Fruit fly (Drosophila melanogaster) whole organism, embryonic: ENCODE results near the gene prd1.

Experiments used
- Abd-B ChIP-seq: fragments of 200-800 bp; sonication (Bioruptor generic); optimal IDR thresholded peaks from 2 replicates; lab custom pipeline; 2018; ENCODE audit warnings: missing biosample characterization, mild to moderate bottlenecking, missing genetic modification characterization, moderate library complexity
- Ada2b ChIP-seq: fragments of 200-800 bp; sonication (Bioruptor generic); IDR thresholded peaks from 2 replicates; pipeline ENCODE4 v1.3.6; 2022; ENCODE audit warnings: missing biosample characterization, missing genetic modification characterization
- BtbVII ChIP-seq: fragments of 200-800 bp; sonication (Bioruptor generic); optimal IDR thresholded peaks from 3 replicates; lab custom pipeline; 2017; ENCODE audit warnings: missing biosample characterization, mild to moderate bottlenecking, missing genetic modification characterization
- CG11093 ChIP-seq: fragments of 200-800 bp; sonication (Bioruptor generic); IDR thresholded peaks from 3 replicates; pipeline ENCODE4 v1.3.6; 2022; ENCODE audit warnings: missing biosample characterization, missing genetic modification characterization
- CG12104 ChIP-seq: fragments of 200-800 bp; sonication (Bioruptor generic); optimal IDR thresholded peaks from 3 replicates; lab custom pipeline; 2016; ENCODE audit warnings: missing biosample characterization, missing genetic modification characterization
- CG12299 ChIP-seq: fragments of 200-800 bp; sonication (Bioruptor generic); optimal IDR thresholded peaks from 2 replicates; lab custom pipeline; 2018; ENCODE audit warnings: missing biosample characterization, mild to moderate bottlenecking, missing genetic modification characterization
- CG12391 ChIP-seq: fragments of 200-800 bp; sonication (Bioruptor generic); optimal IDR thresholded peaks from 3 replicates; lab custom pipeline; 2018; ENCODE audit warnings: missing biosample characterization, mild to moderate bottlenecking, missing genetic modification characterization, moderate library complexity
- CG13424 ChIP-seq: fragments of 200-800 bp; sonication (Bioruptor generic); optimal IDR thresholded peaks from 2 replicates; lab custom pipeline; 2019; ENCODE audit warnings: missing biosample characterization, mild to moderate bottlenecking, missing genetic modification characterization, moderate library complexity
- CG14050 ChIP-seq: fragments of 200-800 bp; sonication (Bioruptor generic); IDR thresholded peaks from 3 replicates; pipeline ENCODE4 v1.3.6; 2022; ENCODE audit warnings: missing biosample characterization, missing genetic modification characterization
- CG15601 ChIP-seq: fragments of 200-800 bp; sonication (Bioruptor generic); optimal IDR thresholded peaks from 3 replicates; lab custom pipeline; 2019; ENCODE audit warnings: missing biosample characterization, mild to moderate bottlenecking, missing genetic modification characterization, moderate library complexity
- CG17359 ChIP-seq: fragments of 200-800 bp; sonication (Bioruptor generic); optimal IDR thresholded peaks from 3 replicates; lab custom pipeline; 2018; ENCODE audit warnings: missing biosample characterization, mild to moderate bottlenecking, missing genetic modification characterization, moderate library complexity
- CG18262 ChIP-seq: fragments of 200-800 bp; optimal IDR thresholded peaks from 3 replicates; lab custom pipeline; 2019; ENCODE audit warnings: missing biosample characterization, mild to moderate bottlenecking, missing genetic modification characterization, moderate library complexity
- CG31441 ChIP-seq: fragments of 200-800 bp; sonication (Bioruptor generic); IDR thresholded peaks from 2 replicates; pipeline ENCODE4 v1.3.6; 2022; ENCODE audit warnings: missing biosample characterization, missing genetic modification characterization
- CG32532 ChIP-seq: fragments of 200-800 bp; sonication (Bioruptor generic); IDR thresholded peaks from 2 replicates; pipeline ENCODE4 v1.3.6; 2022; ENCODE audit warnings: missing biosample characterization, missing genetic modification characterization
- CG32772 ChIP-seq: fragments of 200-800 bp; sonication (Bioruptor generic); IDR thresholded peaks from 2 replicates; pipeline ENCODE4 v1.3.6; 2022; ENCODE audit warnings: missing biosample characterization, missing genetic modification characterization
- CG34376 ChIP-seq: fragments of 200-800 bp; sonication (Bioruptor generic); optimal IDR thresholded peaks from 2 replicates; lab custom pipeline; 2018; ENCODE audit warnings: missing biosample characterization, mild to moderate bottlenecking, missing genetic modification characterization
- CG4820 ChIP-seq: fragments of 200-800 bp; sonication (Bioruptor generic); optimal IDR thresholded peaks from 3 replicates; lab custom pipeline; 2016; ENCODE audit warnings: missing biosample characterization, missing genetic modification characterization
- CG5953 ChIP-seq: fragments of 200-800 bp; sonication (Bioruptor generic); IDR thresholded peaks from 2 replicates; pipeline ENCODE4 v1.3.6; 2022; ENCODE audit warnings: missing biosample characterization, missing genetic modification characterization
- CG7556 ChIP-seq: fragments of 200-800 bp; sonication (Bioruptor generic); optimal IDR thresholded peaks from 2 replicates; lab custom pipeline; 2017; ENCODE audit warnings: missing biosample characterization, mild to moderate bottlenecking, missing genetic modification characterization
- CG8944 ChIP-seq: fragments of 200-800 bp; sonication (Bioruptor generic); optimal IDR thresholded peaks from 3 replicates; lab custom pipeline; 2016; ENCODE audit warnings: missing biosample characterization, missing genetic modification characterization
- CG9437 ChIP-seq: fragments of 200-800 bp; sonication (Bioruptor generic); optimal IDR thresholded peaks from 2 replicates; lab custom pipeline; 2018; ENCODE audit warnings: missing biosample characterization, mild to moderate bottlenecking, missing genetic modification characterization
- CTCF ChIP-seq: fragments of 200-800 bp; sonication (Bioruptor generic); optimal IDR thresholded peaks from 2 replicates; lab custom pipeline; 2017; ENCODE audit warnings: missing biosample characterization, mild to moderate bottlenecking, missing genetic modification characterization, moderate library complexity
- Chrac-16 ChIP-seq: fragments of 200-800 bp; sonication (Bioruptor generic); optimal IDR thresholded peaks from 3 replicates; lab custom pipeline; 2016; ENCODE audit warnings: missing biosample characterization, missing genetic modification characterization
- Dll ChIP-seq: fragments of 200-800 bp; sonication (Bioruptor generic); IDR thresholded peaks from 4 replicates; pipeline ENCODE4 v1.3.6; 2022; ENCODE audit warnings: missing biosample characterization, missing genetic modification characterization; ENCODE audit not compliant: partially characterized antibody
- Ets65A ChIP-seq: fragments of 200-800 bp; sonication (Bioruptor generic); peaks from one replicate; lab custom pipeline; 2016; ENCODE audit warnings: missing biosample characterization, missing genetic modification characterization
- Fer1 ChIP-seq: fragments of 200-800 bp; sonication (Bioruptor generic); optimal IDR thresholded peaks from 2 replicates; lab custom pipeline; 2017; ENCODE audit warnings: missing biosample characterization, mild to moderate bottlenecking, missing genetic modification characterization
- Gsc ChIP-seq: fragments of 200-800 bp; sonication (Bioruptor generic); IDR thresholded peaks from 2 replicates; pipeline ENCODE4 v1.3.6; 2022; ENCODE audit warnings: missing biosample characterization, missing genetic modification characterization
- H2.0 ChIP-seq: fragments of 200-800 bp; sonication (Bioruptor generic); IDR thresholded peaks from 2 replicates; pipeline ENCODE4 v1.3.6; 2022; ENCODE audit warnings: missing biosample characterization, missing genetic modification characterization
- HLH4C ChIP-seq: fragments of 200-800 bp; sonication (Bioruptor generic); IDR thresholded peaks from 3 replicates; pipeline ENCODE4 v1.3.6; 2022; ENCODE audit warnings: missing biosample characterization, missing genetic modification characterization; ENCODE audit not compliant: partially characterized antibody
- Hr39 ChIP-seq: fragments of >200 bp; optimal IDR thresholded peaks from 2 replicates; lab custom pipeline; 2017
- Optix ChIP-seq: fragments of 200-800 bp; sonication (Bioruptor generic); IDR thresholded peaks from 3 replicates; pipeline ENCODE4 v1.3.6; 2022; ENCODE audit warnings: missing biosample characterization, missing genetic modification characterization
- Scr ChIP-seq: fragments of 200-800 bp; sonication (Bioruptor generic); IDR thresholded peaks from 2 replicates; pipeline ENCODE4 v1.3.6; 2022; ENCODE audit warnings: missing biosample characterization, missing genetic modification characterization; ENCODE audit not compliant: partially characterized antibody
- Taf1 ChIP-seq: fragments of 200-800 bp; sonication (Bioruptor generic); IDR thresholded peaks from 2 replicates; pipeline ENCODE4 v1.3.6; 2022; ENCODE audit warnings: missing biosample characterization, missing genetic modification characterization
- bcd ChIP-seq: fragments of 200-800 bp; sonication (Bioruptor generic); optimal IDR thresholded peaks from 2 replicates; lab custom pipeline; 2017; ENCODE audit warnings: missing biosample characterization, mild to moderate bottlenecking, missing genetic modification characterization
- cwo ChIP-seq: fragments of 200-800 bp; sonication (Bioruptor generic); optimal IDR thresholded peaks from 3 replicates; lab custom pipeline; 2017; ENCODE audit warnings: missing biosample characterization, missing genetic modification characterization, mild to moderate bottlenecking, moderate library complexity, missing genetic modification reagents
- dpn ChIP-seq, 2 experiments: fragments of 200-800 bp; sonication (Bioruptor generic); optimal IDR thresholded peaks; 3 replicates each; lab custom pipeline; 2016; ENCODE audit warnings: missing biosample characterization in 2 of 2, missing genetic modification characterization in 2 of 2
- ems ChIP-seq: fragments of 200-800 bp; sonication (Bioruptor generic); optimal IDR thresholded peaks from 3 replicates; lab custom pipeline; 2016; ENCODE audit warnings: missing biosample characterization, missing genetic modification characterization
- eve ChIP-seq, 2 experiments: fragments of >200 bp; optimal IDR thresholded peaks; 2 replicates each; lab custom pipeline; 2017; ENCODE audit warnings: missing biosample characterization in 2 of 2, missing genetic modification characterization in 2 of 2
- inv ChIP-seq: fragments of 200-800 bp; sonication (Bioruptor generic); IDR thresholded peaks from 2 replicates; pipeline ENCODE4 v1.3.6; 2022; ENCODE audit warnings: missing biosample characterization, missing genetic modification characterization; ENCODE audit not compliant: partially characterized antibody
- jing ChIP-seq: fragments of 200-800 bp; sonication (Bioruptor generic); optimal IDR thresholded peaks from 2 replicates; lab custom pipeline; 2018; ENCODE audit warnings: missing biosample characterization, mild to moderate bottlenecking, missing genetic modification characterization
- lov ChIP-seq, 2 experiments: fragments of 200-800 bp in 1 of 2; fragments of >200 bp in 1 of 2; sonication (Bioruptor generic) in 1 of 2; IDR thresholded peaks in 1 of 2; optimal IDR thresholded peaks in 1 of 2; 2 replicates in 1 of 2; 3 replicates in 1 of 2; pipeline versions ENCODE4 v1.3.6 to Lab custom; 2017 to 2022; ENCODE audit warnings: missing biosample characterization in 1 of 2, missing genetic modification characterization in 1 of 2
- oc ChIP-seq: fragments of 200-800 bp; sonication (Bioruptor generic); optimal IDR thresholded peaks from 2 replicates; lab custom pipeline; 2018; ENCODE audit warnings: missing biosample characterization, mild to moderate bottlenecking, missing genetic modification characterization, moderate library complexity
- org-1 ChIP-seq: fragments of 200-800 bp; sonication (Bioruptor generic); optimal IDR thresholded peaks from 2 replicates; lab custom pipeline; 2017; ENCODE audit warnings: missing biosample characterization, missing genetic modification characterization
- pfk ChIP-seq: fragments of 200-800 bp; sonication (Bioruptor generic); optimal IDR thresholded peaks from 2 replicates; lab custom pipeline; 2018; ENCODE audit warnings: missing biosample characterization, mild to moderate bottlenecking, missing genetic modification characterization, moderate library complexity
- sr ChIP-seq: fragments of 200-800 bp; sonication (Bioruptor generic); IDR thresholded peaks from 3 replicates; pipeline ENCODE4 v1.3.6; 2022; ENCODE audit warnings: missing biosample characterization, missing genetic modification characterization
- tna ChIP-seq: fragments of 200-800 bp; sonication (Bioruptor generic); IDR thresholded peaks from 2 replicates; pipeline ENCODE4 v1.3.6; 2022; ENCODE audit warnings: missing biosample characterization, missing genetic modification characterization; ENCODE audit not compliant: partially characterized antibody
- twi ChIP-seq: fragments of 200-800 bp; optimal IDR thresholded peaks from 2 replicates; lab custom pipeline; 2019; ENCODE audit warnings: missing biosample characterization, mild to moderate bottlenecking, missing genetic modification characterization, moderate library complexity
- vnd ChIP-seq: fragments of 200-800 bp; sonication (Bioruptor generic); IDR thresholded peaks from 3 replicates; pipeline ENCODE4 v1.3.6; 2022; ENCODE audit warnings: missing biosample characterization, missing genetic modification characterization; ENCODE audit not compliant: partially characterized antibody
- zen2 ChIP-seq: fragments of 200-800 bp; sonication (Bioruptor generic); IDR thresholded peaks from 3 replicates; pipeline ENCODE4 v1.3.6; 2022; ENCODE audit warnings: missing biosample characterization, missing genetic modification characterization; ENCODE audit not compliant: partially characterized antibody
- zf30C ChIP-seq: fragments of 200-800 bp; sonication (Bioruptor generic); optimal IDR thresholded peaks from 3 replicates; lab custom pipeline; 2018; ENCODE audit warnings: missing biosample characterization, mild to moderate bottlenecking, missing genetic modification characterization

The prd1 gene

dm6 chr3R:11764279-11764880 lies 22.4 kb downstream of the prd1 start, which contains the start of gene Lk6 (continued):
- TF ChIP-seq CG8944 (GFP tag; lab: Kevin White, UChicago) (peak; percentile 19), Chrac-16 (GFP tag; lab: Kevin White, UChicago) (peak; percentile 12), CG13424 (peak; percentile 49), CG32772 (GFP tag; lab: Robert Waterston, UW) (no peak), Dll (GFP tag; lab: Robert Waterston, UW) (no peak), Taf1 (GFP tag; lab: Robert Waterston, UW) (no peak), dpn (GFP tag; optimal IDR thresholded peaks at IDR 0.05; lab: Kevin White, UChicago) (peak; percentile 41), twi (peak; percentile 9), inv (no peak), CG18262 (tag; lab: Kevin White, UChicago) (peak; percentile 43), jing (GFP tag; lab: Kevin White, UChicago) (no peak), CG4820 (peak; percentile 22), CG32532 (GFP tag; lab: Robert Waterston, UW) (no peak), pfk (GFP tag; lab: Kevin White, UChicago) (peak; percentile 43), vnd (GFP tag; lab: Robert Waterston, UW) (no peak), ems (GFP tag; lab: Kevin White, UChicago) (peak; percentile 29), Optix (GFP tag; lab: Robert Waterston, UW) (no peak), CG15601 (tag; lab: Kevin White, UChicago) (peak; percentile 86), CG12299 (tag; lab: Kevin White, UChicago) (peak; percentile 54), oc (tag; lab: Kevin White, UChicago) (peak; percentile 56), CG14050 (no peak), cwo (peak; percentile 10), lov (optimal IDR thresholded peaks at IDR 0.05; lab: Kevin White, UChicago) (no peak), lov (GFP tag; IDR thresholded peaks at IDR 0.05; lab: Robert Waterston, UW) (no peak), CG12104 (no peak), Fer1 (GFP tag; lab: Kevin White, UChicago) (peak; percentile 82), CG12391 (tag; lab: Kevin White, UChicago) (peak; percentile 66), H2.0 (GFP tag; lab: Robert Waterston, UW) (no peak), CTCF (GFP tag; lab: Kevin White, UChicago) (peak; percentile 89), eve (GFP tag; optimal IDR thresholded peaks at IDR 0.05; lab: Kevin White, UChicago) (no peak), Gsc (GFP tag; lab: Robert Waterston, UW) (no peak), CG7556 (GFP tag; lab: Kevin White, UChicago) (peak; percentile 25), CG34376 (GFP tag; lab: Kevin White, UChicago) (peak; percentile 93), Hr39 (lab: Kevin White, UChicago) (no peak), CG31441 (no peak), CG5953 (GFP tag; lab: Robert Waterston, UW) (no peak), BtbVII (GFP tag; lab: Kevin White, UChicago) (peak; percentile 52), Ada2b (no peak), HLH4C (GFP tag; lab: Robert Waterston, UW) (no peak), Scr (GFP tag; lab: Robert Waterston, UW) (no peak), CG11093 (GFP tag; lab: Robert Waterston, UW) (no peak), Abd-B (GFP tag; lab: Kevin White, UChicago) (no peak), org-1 (peak; percentile 29), sr (GFP tag; lab: Robert Waterston, UW) (no peak), tna (no peak), Ets65A (GFP tag; lab: Kevin White, UChicago) (peak; percentile 92), zen2 (GFP tag; lab: Robert Waterston, UW) (no peak), CG9437 (no peak), CG17359 (tag; lab: Kevin White, UChicago) (peak; percentile 38), bcd (GFP tag; lab: Kevin White, UChicago) (peak; percentile 52), zf30C (peak; percentile 7)
